Worm (Caenorhabditis elegans): ENCODE measurements around the gene hphd-1.
"Not testable (repeated sequence)": the region's sequence is repeated elsewhere in the genome, so short reads cannot be mapped to it uniquely, and the experiment has no call there.

ce11 chrII:13043433-13044054 lies 47.2 kb upstream of the hphd-1 start, which contains the start of gene puf-6:
- not testable (repeated sequence) for TF ChIP-seq ceh-82 (tag; optimal IDR thresholded peaks at IDR 0.05); blmp-1 (tag; optimal IDR thresholded peaks at IDR 0.05; ENCODE audit: insufficient read depth)
